Fruit fly (Drosophila melanogaster): ENCODE results near the gene mRpL12.

DNA sequence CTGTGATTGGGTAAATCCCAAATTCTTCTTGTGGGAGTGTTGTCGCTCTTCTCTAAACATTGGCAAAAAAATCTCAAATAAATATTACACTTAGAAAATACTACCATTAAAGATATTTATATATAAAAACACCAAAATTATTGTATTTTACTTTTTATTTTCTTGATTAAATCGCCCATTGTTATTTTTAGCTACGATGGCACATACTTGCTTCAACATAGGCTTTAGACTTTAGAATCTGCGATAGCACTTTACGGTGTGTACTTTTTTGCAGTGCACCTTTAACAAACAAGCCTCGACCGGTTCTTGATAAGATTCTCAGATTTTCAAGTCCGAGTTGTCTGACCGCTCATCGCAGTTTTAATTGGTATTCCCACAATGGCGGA is 1.9 kb upstream of the mRpL12 start, which contains the start of gene GNBP3:
- TF ChIP-seq CG8478 (optimal IDR thresholded peaks at IDR 0.05) (no peak), CTCF (optimal IDR thresholded peaks at IDR 0.05) (no peak)

Data from S2 (cell line).